Fruit fly (Drosophila melanogaster) whole organism: Measurements from ENCODE around the gene Kdm2.

Experiments used
- CG8478 ChIP-seq: fragments of >200 bp; optimal IDR thresholded peaks from 2 replicates; lab custom pipeline; 2018; ENCODE audit warnings: inconsistent platforms
- Dll ChIP-seq: fragments of >200 bp; optimal IDR thresholded peaks from 2 replicates; lab custom pipeline; 2017
- EcR ChIP-seq, 2 experiments: fragments of >200 bp; optimal IDR thresholded peaks; 2 replicates each; lab custom pipeline; 2017; ENCODE audit warnings: missing biosample characterization in 2 of 2, missing genetic modification characterization in 2 of 2, missing genetic modification reagents in 2 of 2
- psq ChIP-seq: fragments of >200 bp; optimal IDR thresholded peaks from 2 replicates; lab custom pipeline; 2017

- TF ChIP-seq CG8478 (lab: Kevin White, UChicago): no peak
- no peak for TF ChIP-seq Dll (lab: Kevin White, UChicago)
- no peak for TF ChIP-seq EcR (GFP tag; optimal IDR thresholded peaks at IDR 0.05; lab: Kevin White, UChicago)
- TF ChIP-seq psq: no peak
These were observed 22.9 kb upstream of the Kdm2 start for dm6 chr3R:9029411-9029810.
